Worm (Caenorhabditis elegans): Measurements from ENCODE around the gene smap-1.

The smap-1 gene

DNA sequence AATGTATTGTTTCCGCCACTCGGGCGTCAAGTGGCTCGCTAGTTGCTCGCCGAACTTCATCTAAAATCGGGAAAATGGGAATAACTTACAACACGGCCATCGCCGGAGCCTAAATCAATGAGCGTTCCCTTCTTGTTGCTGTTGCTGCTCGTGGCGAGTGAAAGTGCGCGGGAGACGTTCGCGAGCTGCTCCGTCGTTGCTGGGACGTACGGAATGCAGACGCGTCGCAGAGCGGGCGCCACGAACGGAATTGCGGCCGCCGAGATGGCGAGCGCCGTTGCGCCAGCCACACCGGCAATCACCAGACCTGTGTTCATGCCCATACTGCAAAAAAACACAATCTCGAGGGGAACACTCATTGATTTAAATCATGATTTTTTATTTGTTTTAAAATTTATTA is 33.1 kb downstream of the smap-1 start:
- no peak for TF ChIP-seq lin-15B (tag; optimal IDR thresholded peaks at IDR 0.05)
- no peak for TF ChIP-seq nhr-12 (tag; optimal IDR thresholded peaks at IDR 0.05)
- TF ChIP-seq nhr-23 (tag; optimal IDR thresholded peaks at IDR 0.05) = no peak
- TF ChIP-seq jun-1 (tag; optimal IDR thresholded peaks at IDR 0.05) = no peak
- no peak for TF ChIP-seq nfya-1 (tag; optimal IDR thresholded peaks at IDR 0.05; ENCODE audit: insufficient read depth)
- TF ChIP-seq mml-1 (tag; optimal IDR thresholded peaks at IDR 0.05) = no peak
- TF ChIP-seq unc-39 (tag; optimal IDR thresholded peaks at IDR 0.05) = no peak

DNA sequence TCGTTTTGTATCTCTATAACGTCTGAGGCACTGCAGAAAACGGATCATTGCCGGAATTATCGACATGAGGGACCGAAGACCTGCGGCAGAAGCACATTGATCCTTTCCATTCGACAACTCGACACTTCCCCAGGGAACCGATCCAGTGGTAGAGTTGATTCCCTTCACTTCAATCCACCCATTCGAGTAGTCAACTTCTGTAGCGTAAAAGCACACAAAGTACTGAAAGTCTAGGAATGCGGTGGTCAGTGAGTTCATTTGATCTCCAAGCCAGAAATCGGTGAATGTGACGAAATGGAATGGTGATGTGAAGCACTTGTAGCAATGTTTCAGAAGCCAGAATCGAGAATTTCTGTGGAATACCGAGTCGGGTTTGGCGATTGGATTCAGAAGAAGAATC is 35.1 kb downstream of the smap-1 start:
- TF ChIP-seq nhr-23 (tag; optimal IDR thresholded peaks at IDR 0.05) = no peak

ce11 chrIII:10703833-10704232 is 35.8 kb downstream of the smap-1 start:
- TF ChIP-seq elt-3 (tag; optimal IDR thresholded peaks at IDR 0.05) (no peak), eor-1 (tag; optimal IDR thresholded peaks at IDR 0.05) (no peak), daf-12 (tag; optimal IDR thresholded peaks at IDR 0.05) (no peak), lsy-12 (tag; optimal IDR thresholded peaks at IDR 0.05) (no peak), unc-39 (tag; optimal IDR thresholded peaks at IDR 0.05) (no peak), mml-1 (tag; optimal IDR thresholded peaks at IDR 0.05) (no peak), ZK546.5 (tag; optimal IDR thresholded peaks at IDR 0.05) (no peak), jun-1 (tag; optimal IDR thresholded peaks at IDR 0.05) (no peak), snpc-4 (tag; optimal IDR thresholded peaks at IDR 0.05) (no peak), ceh-82 (tag; optimal IDR thresholded peaks at IDR 0.05) (no peak), nhr-28 (tag; optimal IDR thresholded peaks at IDR 0.05) (no peak), pha-4 (tag; optimal IDR thresholded peaks at IDR 0.05) (no peak), nhr-11 (tag; optimal IDR thresholded peaks at IDR 0.05) (no peak), ztf-11 (tag; optimal IDR thresholded peaks at IDR 0.05) (no peak), nhr-76 (tag; optimal IDR thresholded peaks at IDR 0.05) (no peak), fos-1 (tag; optimal IDR thresholded peaks at IDR 0.05) (no peak), ama-1 (optimal IDR thresholded peaks at IDR 0.05) (no peak), R02D3.7 (tag; optimal IDR thresholded peaks at IDR 0.05) (no peak), fkh-10 (GFP tag; optimal IDR thresholded peaks at IDR 0.05) (no peak), ceh-9 (tag; optimal IDR thresholded peaks at IDR 0.05) (no peak)

ce11 chrIII:10702805-10703204 is 36.8 kb downstream of the smap-1 start:
- TF ChIP-seq nfya-1 (tag; optimal IDR thresholded peaks at IDR 0.05; ENCODE audit: insufficient read depth) (peak; percentile 86), nhr-67 (tag; optimal IDR thresholded peaks at IDR 0.05) (no peak), nhr-11 (tag; optimal IDR thresholded peaks at IDR 0.05) (no peak), jun-1 (tag; optimal IDR thresholded peaks at IDR 0.05) (no peak)

ce11 chrIII:10700460-10700859 is 39.1 kb downstream of the smap-1 start, which contains the start of gene Y39A1A.20:
Gene Y39A1A.20, minus strand, starts transcription at chrIII:10700560.
- TF ChIP-seq snpc-4 (tag; optimal IDR thresholded peaks at IDR 0.05) (no peak), elt-1 (tag; optimal IDR thresholded peaks at IDR 0.05) (no peak), unc-39 (tag; optimal IDR thresholded peaks at IDR 0.05) (no peak), nhr-67 (tag; optimal IDR thresholded peaks at IDR 0.05) (no peak), ceh-28 (tag; optimal IDR thresholded peaks at IDR 0.05) (no peak), nhr-77 (tag; optimal IDR thresholded peaks at IDR 0.05) (no peak), ceh-16 (tag; optimal IDR thresholded peaks at IDR 0.05) (no peak), eor-1 (tag; optimal IDR thresholded peaks at IDR 0.05) (no peak)

ce11 chrIII:10694294-10694693 is 45.3 kb downstream of the smap-1 start, which contains the start of the genes Y39A1A.18 and fmo-3:
Gene Y39A1A.18, minus strand, starts transcription at chrIII:10694485.
Gene fmo-3, plus strand, starts transcription at chrIII:10694681.
- TF ChIP-seq ZK546.5 (tag; optimal IDR thresholded peaks at IDR 0.05) = no peak
- TF ChIP-seq lin-39 (tag; optimal IDR thresholded peaks at IDR 0.05) = no peak
- TF ChIP-seq daf-12 (tag; optimal IDR thresholded peaks at IDR 0.05) = no peak
- no peak for TF ChIP-seq ztf-4 (tag; optimal IDR thresholded peaks at IDR 0.05)
- no peak for TF ChIP-seq fkh-10 (GFP tag; optimal IDR thresholded peaks at IDR 0.05)
- TF ChIP-seq hmg-11 (tag; optimal IDR thresholded peaks at IDR 0.05) = no peak
- TF ChIP-seq jun-1 (tag; optimal IDR thresholded peaks at IDR 0.05) = no peak

ce11 chrIII:10691019-10691418 is 48.6 kb downstream of the smap-1 start, which contains the start of gene Y39A1A.17:
Gene Y39A1A.17, minus strand, starts transcription at chrIII:10691119.
- TF ChIP-seq ceh-28 (tag; optimal IDR thresholded peaks at IDR 0.05) (no peak), nhr-11 (tag; optimal IDR thresholded peaks at IDR 0.05) (no peak), fkh-10 (GFP tag; optimal IDR thresholded peaks at IDR 0.05) (no peak), nhr-23 (tag; optimal IDR thresholded peaks at IDR 0.05) (no peak), egl-5 (tag; optimal IDR thresholded peaks at IDR 0.05) (no peak), nhr-237 (tag; optimal IDR thresholded peaks at IDR 0.05) (no peak), mml-1 (tag; optimal IDR thresholded peaks at IDR 0.05) (no peak), zag-1 (tag; optimal IDR thresholded peaks at IDR 0.05) (no peak), ztf-4 (tag; optimal IDR thresholded peaks at IDR 0.05) (no peak), nhr-12 (tag; optimal IDR thresholded peaks at IDR 0.05) (no peak), skn-1 (tag; optimal IDR thresholded peaks at IDR 0.05) (no peak), nhr-28 (tag; optimal IDR thresholded peaks at IDR 0.05) (no peak)

Data from whole organism, L3 larva.